Worm (Caenorhabditis elegans) whole organism, mixed stage, embryonic: Measurements from ENCODE around the gene Y43E12A.2.
A peak's percentile ranks its signal among the peaks of the same experiment; 100 is the strongest.

Experiments
- M03D4.4 ChIP-seq: sonication (generic microtip); optimal IDR thresholded peaks from 2 replicates; lab custom pipeline; 2017; ENCODE audit warnings: mild to moderate bottlenecking, missing genetic modification characterization, missing compliant biosample characterization
- bed-3 ChIP-seq: fragments of 200-800 bp; sonication (Bioruptor generic); optimal IDR thresholded peaks from 3 replicates; lab custom pipeline; 2018; ENCODE audit warnings: mild to moderate bottlenecking, missing genetic modification characterization, moderate library complexity, missing compliant biosample characterization
- blmp-1 ChIP-seq: fragments of 150-350 bp; optimal IDR thresholded peaks from 2 replicates; lab custom pipeline; 2014; ENCODE audit warnings: missing biosample characterization, missing genetic modification characterization
- ceh-39 ChIP-seq: fragments of 150-350 bp; optimal IDR thresholded peaks from 2 replicates; lab custom pipeline; 2014; ENCODE audit warnings: missing biosample characterization, missing genetic modification characterization
- ceh-43 ChIP-seq: fragments of 200-800 bp; sonication (Bioruptor generic); optimal IDR thresholded peaks from 2 replicates; lab custom pipeline; 2018; ENCODE audit warnings: mild to moderate bottlenecking, missing genetic modification characterization, moderate library complexity, missing compliant biosample characterization
- ceh-83 ChIP-seq: fragments of 200-800 bp; sonication (Bioruptor generic); optimal IDR thresholded peaks from 2 replicates; lab custom pipeline; 2018; ENCODE audit warnings: mild to moderate bottlenecking, missing genetic modification characterization, missing compliant biosample characterization
- ces-1 ChIP-seq: fragments of 150-350 bp; optimal IDR thresholded peaks from 2 replicates; lab custom pipeline; 2014; ENCODE audit warnings: missing biosample characterization, missing genetic modification reagents, missing genetic modification characterization
- cnd-1 ChIP-seq: fragments of 200-800 bp; sonication (Bioruptor generic); optimal IDR thresholded peaks from 2 replicates; lab custom pipeline; 2018; ENCODE audit warnings: mild to moderate bottlenecking, missing genetic modification characterization, missing compliant biosample characterization
- drap-1 ChIP-seq: fragments of 200-800 bp; sonication (Bioruptor generic); optimal IDR thresholded peaks from 3 replicates; lab custom pipeline; 2018; ENCODE audit warnings: mild to moderate bottlenecking, missing genetic modification characterization, missing compliant biosample characterization
- elt-1 ChIP-seq: sonication (generic microtip); optimal IDR thresholded peaks from 2 replicates; lab custom pipeline; 2017; ENCODE audit warnings: missing genetic modification characterization, mild to moderate bottlenecking, missing compliant biosample characterization, antibody characterized with exemption, moderate library complexity, borderline replicate concordance; ENCODE audit not compliant: insufficient read depth
- elt-3 ChIP-seq: fragments of 150-350 bp; optimal IDR thresholded peaks from 2 replicates; lab custom pipeline; 2014; ENCODE audit warnings: missing biosample characterization, missing genetic modification characterization
- flh-1 ChIP-seq: fragments of 200-800 bp; sonication (Bioruptor generic); optimal IDR thresholded peaks from 2 replicates; lab custom pipeline; 2018; ENCODE audit warnings: mild to moderate bottlenecking, missing genetic modification characterization, moderate library complexity, missing compliant biosample characterization
- ham-2 ChIP-seq: fragments of 200-800 bp; sonication (Bioruptor generic); optimal IDR thresholded peaks from 2 replicates; lab custom pipeline; 2018; ENCODE audit warnings: mild to moderate bottlenecking, missing genetic modification characterization, missing compliant biosample characterization
- hlh-1 ChIP-seq: fragments of 150-350 bp; optimal IDR thresholded peaks from 2 replicates; lab custom pipeline; 2014; ENCODE audit warnings: missing biosample characterization, missing genetic modification reagents, missing genetic modification characterization
- lin-13 ChIP-seq: fragments of 150-350 bp; optimal IDR thresholded peaks from 2 replicates; lab custom pipeline; 2014; ENCODE audit warnings: missing biosample characterization, missing genetic modification characterization
- lin-32 ChIP-seq: fragments of 200-800 bp; sonication (Bioruptor generic); optimal IDR thresholded peaks from 2 replicates; lab custom pipeline; 2018; ENCODE audit warnings: mild to moderate bottlenecking, missing genetic modification characterization, missing compliant biosample characterization
- lsy-2 ChIP-seq: fragments of 150-350 bp; optimal IDR thresholded peaks from 2 replicates; lab custom pipeline; 2014; ENCODE audit warnings: missing biosample characterization, missing genetic modification characterization
- mab-5 ChIP-seq: fragments of 150-350 bp; optimal IDR thresholded peaks from 2 replicates; lab custom pipeline; 2014; ENCODE audit warnings: missing biosample characterization, missing genetic modification characterization
- mep-1 ChIP-seq: fragments of 150-350 bp; optimal IDR thresholded peaks from 2 replicates; lab custom pipeline; 2017; ENCODE audit warnings: missing biosample characterization, missing genetic modification reagents, missing genetic modification characterization, inconsistent platforms
- mls-2 ChIP-seq: sonication (generic microtip); optimal IDR thresholded peaks from 2 replicates; lab custom pipeline; 2016; ENCODE audit warnings: mild to moderate bottlenecking, missing genetic modification characterization, moderate library complexity, missing compliant biosample characterization
- nhr-12 ChIP-seq: fragments of 150-350 bp; optimal IDR thresholded peaks from 2 replicates; lab custom pipeline; 2014; ENCODE audit warnings: missing biosample characterization, missing genetic modification characterization
- nhr-2 ChIP-seq: fragments of 150-350 bp; optimal IDR thresholded peaks from 2 replicates; lab custom pipeline; 2014; ENCODE audit warnings: missing biosample characterization, missing genetic modification characterization
- nhr-237 ChIP-seq: fragments of 150-350 bp; optimal IDR thresholded peaks from 2 replicates; lab custom pipeline; 2014; ENCODE audit warnings: missing biosample characterization, missing genetic modification characterization
- nhr-28 ChIP-seq: fragments of 150-350 bp; optimal IDR thresholded peaks from 2 replicates; lab custom pipeline; 2014; ENCODE audit warnings: missing biosample characterization, missing genetic modification characterization
- nhr-76 ChIP-seq: sonication (generic microtip); optimal IDR thresholded peaks from 2 replicates; lab custom pipeline; 2017; ENCODE audit warnings: missing biosample characterization, missing genetic modification characterization
- pha-4 ChIP-seq: fragments of 150-350 bp; optimal IDR thresholded peaks from 2 replicates; lab custom pipeline; 2018; ENCODE audit warnings: missing biosample characterization, missing genetic modification reagents, missing genetic modification characterization
- sem-2 ChIP-seq: fragments of 200-800 bp; sonication (Bioruptor generic); optimal IDR thresholded peaks from 2 replicates; lab custom pipeline; 2018; ENCODE audit warnings: mild to moderate bottlenecking, missing genetic modification characterization, missing compliant biosample characterization
- snpc-4 ChIP-seq: fragments of 150-350 bp; optimal IDR thresholded peaks from 2 replicates; lab custom pipeline; 2014; ENCODE audit warnings: missing biosample characterization, missing genetic modification characterization
- sptf-1 ChIP-seq: sonication (generic microtip); optimal IDR thresholded peaks from 2 replicates; lab custom pipeline; 2017; ENCODE audit warnings: mild to moderate bottlenecking, missing genetic modification characterization, moderate library complexity, missing compliant biosample characterization
- tbx-8 ChIP-seq: fragments of 200-800 bp; sonication (Bioruptor generic); optimal IDR thresholded peaks from 2 replicates; lab custom pipeline; 2018; ENCODE audit warnings: mild to moderate bottlenecking, missing genetic modification characterization, moderate library complexity, missing compliant biosample characterization
- unc-120 ChIP-seq: sonication (generic microtip); optimal IDR thresholded peaks from 2 replicates; lab custom pipeline; 2017; ENCODE audit warnings: missing genetic modification characterization, missing compliant biosample characterization; ENCODE audit not compliant: poor library complexity, severe bottlenecking
- unc-39 ChIP-seq: fragments of 150-350 bp; optimal IDR thresholded peaks from 2 replicates; lab custom pipeline; 2014; ENCODE audit warnings: missing biosample characterization, missing genetic modification characterization
- unc-62 ChIP-seq: fragments of 150-350 bp; optimal IDR thresholded peaks from 2 replicates; lab custom pipeline; 2014; ENCODE audit warnings: missing biosample characterization, missing genetic modification reagents, missing genetic modification characterization
- zip-8 ChIP-seq: fragments of 150-350 bp; optimal IDR thresholded peaks from 2 replicates; lab custom pipeline; 2014; ENCODE audit warnings: missing biosample characterization, missing genetic modification characterization
- ztf-11 ChIP-seq: fragments of 150-350 bp; optimal IDR thresholded peaks from 2 replicates; lab custom pipeline; 2014; ENCODE audit warnings: missing biosample characterization, missing genetic modification characterization

Gene Y43E12A.2

DNA sequence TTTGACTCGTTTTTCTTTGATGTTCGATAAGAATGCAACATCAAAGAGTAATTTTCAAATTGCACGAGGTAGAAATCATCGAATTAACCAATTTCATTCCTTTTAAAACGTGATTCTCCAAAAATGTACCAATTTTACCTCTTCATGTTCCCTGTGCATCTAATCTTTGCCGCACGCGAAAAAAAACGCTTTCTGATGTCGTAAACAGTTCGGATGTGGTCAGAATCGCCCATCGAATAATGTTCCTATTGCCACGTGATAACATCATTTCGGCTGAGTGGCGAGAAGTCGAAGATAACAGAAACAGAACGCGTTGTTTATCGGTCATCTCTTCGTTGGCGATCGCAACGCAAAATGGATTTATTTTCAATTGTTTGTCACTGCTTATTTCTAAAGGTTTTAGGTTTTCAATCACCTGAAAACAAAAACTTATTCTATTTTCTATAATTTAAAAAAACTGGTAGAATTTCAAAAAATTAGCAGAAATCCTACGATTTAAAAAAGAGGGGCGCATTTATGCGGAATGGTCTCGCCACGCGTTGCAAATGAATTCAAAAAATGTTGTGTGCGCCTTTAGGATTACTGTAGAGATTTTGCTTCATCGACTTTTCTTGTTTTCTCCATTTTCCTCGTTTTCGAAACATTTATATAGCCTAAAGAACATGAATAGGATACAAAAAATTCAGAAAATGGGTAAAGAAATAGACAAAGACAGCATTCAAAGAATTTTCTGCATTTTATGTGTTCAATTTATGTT is 39.8 kb downstream of the Y43E12A.2 start, which contains the start of gene mogs-1:
mogs-1 (minus strand) TSS at position 417 of the 757 bp plus-strand sequence.
- no peak for TF ChIP-seq ceh-39
- TF ChIP-seq elt-1 (tag; lab: Kevin White, UChicago) = peak; percentile 47
- TF ChIP-seq, all 35 proteins: peak for 1

ce11 chrIV:11022303-11022702 is 40.4 kb downstream of the Y43E12A.2 start, which contains the start of gene alh-3:
Gene alh-3 (plus strand): TSS chrIV:11022603.
- no peak for TF ChIP-seq ham-2 (GFP tag; lab: Kevin White, UChicago)
- TF ChIP-seq sptf-1 (tag; lab: Kevin White, UChicago) = no peak
- no peak for TF ChIP-seq ztf-11 (tag; lab: Kevin White, UChicago)
- TF ChIP-seq nhr-76 = no peak
- TF ChIP-seq elt-3 (tag; lab: Kevin White, UChicago) = no peak
- no peak for TF ChIP-seq nhr-12 (tag; lab: Kevin White, UChicago)
- no peak for TF ChIP-seq snpc-4 (tag; lab: Kevin White, UChicago)
- no peak for TF ChIP-seq M03D4.4 (tag; lab: Kevin White, UChicago)
- no peak for TF ChIP-seq ceh-43 (GFP tag; lab: Kevin White, UChicago)
- TF ChIP-seq unc-39 (tag; lab: Kevin White, UChicago) = no peak
- no peak for TF ChIP-seq tbx-8
- TF ChIP-seq nhr-237 (tag; lab: Kevin White, UChicago) = no peak
- TF ChIP-seq ceh-39 = no peak

DNA sequence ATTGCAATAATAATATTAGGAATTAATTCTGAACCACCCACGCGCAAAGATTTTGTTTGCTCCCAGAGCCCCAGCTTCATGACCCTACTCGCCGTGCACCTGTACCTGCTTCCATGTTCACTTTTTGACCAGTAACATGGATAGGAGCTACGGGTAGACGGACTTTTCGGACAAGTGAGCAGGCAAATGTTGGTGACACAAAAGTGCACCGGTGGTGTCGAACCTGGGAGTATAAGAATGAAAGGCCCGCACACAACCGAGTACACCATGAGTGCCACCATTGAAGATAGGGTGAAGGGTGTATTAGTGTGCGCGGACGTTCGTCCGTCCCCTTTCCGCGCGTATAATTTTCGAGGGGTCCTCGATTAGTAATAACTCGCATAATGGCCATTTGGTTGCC is 44.1 kb downstream of the Y43E12A.2 start:
- peak; percentile 99 for TF ChIP-seq sptf-1 (tag; lab: Kevin White, UChicago)
- peak; percentile 100 for TF ChIP-seq ceh-83 (GFP tag; lab: Kevin White, UChicago)
- TF ChIP-seq nhr-237 (tag; lab: Kevin White, UChicago) = no peak
- TF ChIP-seq flh-1 (GFP tag; lab: Kevin White, UChicago) = peak; percentile 95
- TF ChIP-seq ztf-11 (tag; lab: Kevin White, UChicago) = peak; percentile 93
- peak; percentile 88 for TF ChIP-seq unc-62
- peak; percentile 93 for TF ChIP-seq pha-4 (tag; lab: Kevin White, UChicago)
- TF ChIP-seq hlh-1 (tag; lab: Kevin White, UChicago) = peak; percentile 79
- peak; percentile 76 for TF ChIP-seq nhr-76
- TF ChIP-seq drap-1 (GFP tag; lab: Kevin White, UChicago) = peak; percentile 99
- peak; percentile 89 for TF ChIP-seq ceh-39
- TF ChIP-seq mep-1 (tag; lab: Kevin White, UChicago) = peak; percentile 96
- TF ChIP-seq nhr-2 (tag; lab: Kevin White, UChicago) = peak; percentile 87
- TF ChIP-seq unc-120 (tag; lab: Kevin White, UChicago) = peak; percentile 99
- TF ChIP-seq nhr-28 (tag; lab: Kevin White, UChicago) = peak; percentile 84
- peak; percentile 48 for TF ChIP-seq lsy-2
- TF ChIP-seq M03D4.4 (tag; lab: Kevin White, UChicago) = peak; percentile 99
- TF ChIP-seq lin-13 (tag; lab: Kevin White, UChicago) = peak; percentile 91
- TF ChIP-seq elt-1 (tag; lab: Kevin White, UChicago) = peak; percentile 2
- peak; percentile 98 for TF ChIP-seq sem-2 (GFP tag; lab: Kevin White, UChicago)
- peak; percentile 96 for TF ChIP-seq ceh-43 (GFP tag; lab: Kevin White, UChicago)
- peak; percentile 100 for TF ChIP-seq mls-2 (tag; lab: Kevin White, UChicago)
- TF ChIP-seq ham-2 (GFP tag; lab: Kevin White, UChicago) = peak; percentile 95
- no peak for TF ChIP-seq snpc-4 (tag; lab: Kevin White, UChicago)
- TF ChIP-seq ces-1 (GFP tag; lab: Kevin White, UChicago) = peak; percentile 58
- TF ChIP-seq elt-3 (tag; lab: Kevin White, UChicago) = peak; percentile 5
- peak; percentile 99 for TF ChIP-seq cnd-1
- peak; percentile 98 for TF ChIP-seq tbx-8
- no peak for TF ChIP-seq zip-8 (tag; lab: Kevin White, UChicago)
- peak; percentile 76 for TF ChIP-seq mab-5
- peak; percentile 97 for TF ChIP-seq nhr-12 (tag; lab: Kevin White, UChicago)
- TF ChIP-seq lin-32 = peak; percentile 98
- TF ChIP-seq bed-3 (GFP tag; lab: Kevin White, UChicago) = peak; percentile 95
- TF ChIP-seq unc-39 (tag; lab: Kevin White, UChicago) = peak; percentile 88
- no peak for TF ChIP-seq blmp-1 (tag; lab: Kevin White, UChicago)
